Fruit fly (Drosophila melanogaster) whole organism, embryonic: ENCODE measurements around the gene CG42828.

Source experiments
- CG10462 ChIP-seq: fragments of 200-800 bp; sonication (Bioruptor generic); optimal IDR thresholded peaks from 2 replicates; lab custom pipeline; 2016; ENCODE audit warnings: missing biosample characterization, missing genetic modification characterization
- CG10565 ChIP-seq: fragments of 200-800 bp; sonication (Bioruptor generic); optimal IDR thresholded peaks from 3 replicates; lab custom pipeline; 2016; ENCODE audit warnings: missing biosample characterization, mild to moderate bottlenecking, missing genetic modification characterization
- CG12391 ChIP-seq: fragments of 200-800 bp; sonication (Bioruptor generic); optimal IDR thresholded peaks from 3 replicates; lab custom pipeline; 2018; ENCODE audit warnings: missing biosample characterization, mild to moderate bottlenecking, missing genetic modification characterization, moderate library complexity
- CG12769 ChIP-seq: fragments of 200-800 bp; sonication (Bioruptor generic); optimal IDR thresholded peaks from 2 replicates; lab custom pipeline; 2019; ENCODE audit warnings: missing biosample characterization, mild to moderate bottlenecking, missing genetic modification characterization, moderate library complexity
- CG12942 ChIP-seq: fragments of 200-800 bp; sonication (Bioruptor generic); optimal IDR thresholded peaks from 3 replicates; lab custom pipeline; 2016; ENCODE audit warnings: missing biosample characterization, missing genetic modification characterization
- CG14014 ChIP-seq: fragments of 200-800 bp; sonication (Bioruptor generic); IDR thresholded peaks from 2 replicates; pipeline ENCODE4 v1.3.6; 2022; ENCODE audit warnings: missing biosample characterization, missing genetic modification characterization
- CG14710 ChIP-seq: fragments of 200-800 bp; sonication (Bioruptor generic); optimal IDR thresholded peaks from 3 replicates; lab custom pipeline; 2019; ENCODE audit warnings: missing biosample characterization, mild to moderate bottlenecking, missing genetic modification characterization, moderate library complexity
- CG1603 ChIP-seq: fragments of 200-800 bp; sonication (Bioruptor generic); optimal IDR thresholded peaks from 2 replicates; lab custom pipeline; 2019; ENCODE audit warnings: missing biosample characterization, mild to moderate bottlenecking, missing genetic modification characterization, moderate library complexity
- CG30431 ChIP-seq: fragments of 200-800 bp; sonication (Bioruptor generic); optimal IDR thresholded peaks from 2 replicates; lab custom pipeline; 2017; ENCODE audit warnings: missing biosample characterization, missing genetic modification characterization
- CG33213 ChIP-seq: fragments of 200-800 bp; sonication (Bioruptor generic); optimal IDR thresholded peaks from 3 replicates; lab custom pipeline; 2016; ENCODE audit warnings: missing biosample characterization, missing genetic modification characterization
- CG33557 ChIP-seq: fragments of 200-800 bp; sonication (Bioruptor generic); optimal IDR thresholded peaks from 2 replicates; lab custom pipeline; 2019; ENCODE audit warnings: missing biosample characterization, mild to moderate bottlenecking, missing genetic modification characterization, moderate library complexity
- CG4730 ChIP-seq: fragments of 200-800 bp; sonication (Bioruptor generic); IDR thresholded peaks from 2 replicates; pipeline ENCODE4 v1.3.6; 2022; ENCODE audit warnings: missing biosample characterization, missing genetic modification characterization
- CG7745 ChIP-seq: fragments of 200-800 bp; sonication (Bioruptor generic); optimal IDR thresholded peaks from 2 replicates; lab custom pipeline; 2018; ENCODE audit warnings: missing biosample characterization, mild to moderate bottlenecking, missing genetic modification characterization, moderate library complexity
- Dfd ChIP-seq, 2 experiments: fragments of >200 bp; optimal IDR thresholded peaks; 2 replicates each; lab custom pipeline; 2017; ENCODE audit warnings: missing biosample characterization in 2 of 2, missing genetic modification characterization in 2 of 2
- Dll ChIP-seq: fragments of 200-800 bp; sonication (Bioruptor generic); IDR thresholded peaks from 4 replicates; pipeline ENCODE4 v1.3.6; 2022; ENCODE audit warnings: missing biosample characterization, missing genetic modification characterization; ENCODE audit not compliant: partially characterized antibody
- HmgD ChIP-seq: fragments of 200-800 bp; sonication (Bioruptor generic); optimal IDR thresholded peaks from 3 replicates; lab custom pipeline; 2016; ENCODE audit warnings: missing biosample characterization, missing genetic modification characterization
- Hmx ChIP-seq: fragments of 200-800 bp; sonication (Bioruptor generic); optimal IDR thresholded peaks from 2 replicates; lab custom pipeline; 2016; ENCODE audit warnings: missing biosample characterization, missing genetic modification characterization
- Hr78 ChIP-seq, 2 experiments: fragments of 200-800 bp in 1 of 2; fragments of >200 bp in 1 of 2; sonication (Bioruptor generic) in 1 of 2; optimal IDR thresholded peaks; 2 replicates each; lab custom pipeline; 2017 to 2019; ENCODE audit warnings: missing biosample characterization in 2 of 2, missing genetic modification characterization in 2 of 2, mild to moderate bottlenecking in 1 of 2, moderate library complexity in 1 of 2
- Lpt ChIP-seq: fragments of >200 bp; optimal IDR thresholded peaks from 2 replicates; lab custom pipeline; 2018; ENCODE audit warnings: missing biosample characterization, missing genetic modification characterization
- MBD-R2 ChIP-seq: fragments of 200-800 bp; sonication (Bioruptor generic); IDR thresholded peaks from 2 replicates; pipeline ENCODE4 v1.3.6; 2022; ENCODE audit warnings: missing biosample characterization, missing genetic modification characterization
- MESR4 ChIP-seq: fragments of 200-800 bp; sonication (Bioruptor generic); optimal IDR thresholded peaks from 2 replicates; lab custom pipeline; 2018; ENCODE audit warnings: missing biosample characterization, mild to moderate bottlenecking, missing genetic modification characterization, moderate library complexity
- NC2β ChIP-seq: fragments of 200-800 bp; sonication (Bioruptor generic); optimal IDR thresholded peaks from 2 replicates; lab custom pipeline; 2016; ENCODE audit warnings: missing biosample characterization, missing genetic modification characterization
- NK7.1 ChIP-seq: fragments of 200-800 bp; sonication (Bioruptor generic); optimal IDR thresholded peaks from 3 replicates; lab custom pipeline; 2016; ENCODE audit warnings: missing biosample characterization, missing genetic modification characterization
- Opbp ChIP-seq: fragments of 200-800 bp; sonication (Bioruptor generic); IDR thresholded peaks from 3 replicates; pipeline ENCODE4 v1.3.6; 2022; ENCODE audit warnings: missing biosample characterization, missing genetic modification characterization; ENCODE audit not compliant: partially characterized antibody
- Sox100B ChIP-seq: fragments of 200-800 bp; sonication (Bioruptor generic); optimal IDR thresholded peaks from 3 replicates; lab custom pipeline; 2018; ENCODE audit warnings: missing biosample characterization, mild to moderate bottlenecking, missing genetic modification characterization
- Sox102F ChIP-seq: fragments of 200-800 bp; sonication (Bioruptor generic); optimal IDR thresholded peaks from 2 replicates; lab custom pipeline; 2018; ENCODE audit warnings: missing biosample characterization, mild to moderate bottlenecking, missing genetic modification characterization, moderate library complexity
- Sry-δ ChIP-seq: fragments of 200-800 bp; sonication (Bioruptor generic); optimal IDR thresholded peaks from 2 replicates; lab custom pipeline; 2016; ENCODE audit warnings: missing biosample characterization, missing genetic modification characterization
- TFAM ChIP-seq: fragments of 200-800 bp; sonication (Bioruptor generic); optimal IDR thresholded peaks from 2 replicates; lab custom pipeline; 2017; ENCODE audit warnings: missing biosample characterization, missing genetic modification characterization, inconsistent platforms
- Vsx1 ChIP-seq: fragments of 200-800 bp; sonication (Bioruptor generic); optimal IDR thresholded peaks from 2 replicates; lab custom pipeline; 2017; ENCODE audit warnings: missing biosample characterization, mild to moderate bottlenecking, missing genetic modification characterization, missing genetic modification reagents
- bsh ChIP-seq, 2 experiments: fragments of 200-800 bp; sonication (Bioruptor generic); optimal IDR thresholded peaks; 2 replicates each; lab custom pipeline; 2017 to 2018; ENCODE audit warnings: mild to moderate bottlenecking in 2 of 2, missing biosample characterization in 2 of 2, missing genetic modification characterization in 2 of 2, moderate library complexity in 1 of 2
- cg ChIP-seq: fragments of 200-800 bp; sonication (Bioruptor generic); optimal IDR thresholded peaks from 3 replicates; lab custom pipeline; 2019; ENCODE audit warnings: missing biosample characterization, mild to moderate bottlenecking, missing genetic modification characterization, moderate library complexity
- chm ChIP-seq: fragments of 200-800 bp; sonication (Bioruptor generic); IDR thresholded peaks from 2 replicates; pipeline ENCODE4 v1.3.6; 2022; ENCODE audit warnings: missing biosample characterization, missing genetic modification characterization
- crol ChIP-seq: fragments of 200-800 bp; sonication (Bioruptor generic); IDR thresholded peaks from 2 replicates; pipeline ENCODE4 v1.3.6; 2022; ENCODE audit warnings: missing biosample characterization, missing genetic modification characterization
- cwo ChIP-seq: fragments of 200-800 bp; sonication (Bioruptor generic); optimal IDR thresholded peaks from 3 replicates; lab custom pipeline; 2017; ENCODE audit warnings: missing biosample characterization, missing genetic modification characterization, mild to moderate bottlenecking, moderate library complexity, missing genetic modification reagents
- dati ChIP-seq: fragments of 200-800 bp; sonication (Bioruptor generic); IDR thresholded peaks from 2 replicates; pipeline ENCODE4 v1.3.6; 2022; ENCODE audit warnings: missing biosample characterization, missing genetic modification characterization
- h ChIP-seq: fragments of >200 bp; optimal IDR thresholded peaks from 2 replicates; lab custom pipeline; 2017
- hkb ChIP-seq, 2 experiments: fragments of 200-800 bp in 1 of 2; fragments of >200 bp in 1 of 2; sonication (Bioruptor generic) in 1 of 2; IDR thresholded peaks in 1 of 2; optimal IDR thresholded peaks in 1 of 2; 2 replicates each; pipeline versions ENCODE4 v1.3.6 to Lab custom; 2017 to 2022; ENCODE audit warnings: missing biosample characterization in 1 of 2, missing genetic modification characterization in 1 of 2
- jing ChIP-seq: fragments of 200-800 bp; sonication (Bioruptor generic); optimal IDR thresholded peaks from 2 replicates; lab custom pipeline; 2018; ENCODE audit warnings: missing biosample characterization, mild to moderate bottlenecking, missing genetic modification characterization
- lbe ChIP-seq: fragments of 200-800 bp; sonication (Bioruptor generic); optimal IDR thresholded peaks from 2 replicates; lab custom pipeline; 2016; ENCODE audit warnings: missing biosample characterization, mild to moderate bottlenecking, missing genetic modification characterization
- mirr ChIP-seq: fragments of 200-800 bp; sonication (Bioruptor generic); optimal IDR thresholded peaks from 3 replicates; lab custom pipeline; 2018; ENCODE audit warnings: missing biosample characterization, mild to moderate bottlenecking, missing genetic modification characterization
- nom ChIP-seq: fragments of 200-800 bp; sonication (Bioruptor generic); optimal IDR thresholded peaks from 2 replicates; lab custom pipeline; 2017; ENCODE audit warnings: missing biosample characterization, missing genetic modification characterization, mild to moderate bottlenecking, moderate library complexity, missing genetic modification reagents
- odd ChIP-seq: fragments of 200-800 bp; sonication (Bioruptor generic); optimal IDR thresholded peaks from 2 replicates; lab custom pipeline; 2017; ENCODE audit warnings: missing biosample characterization, mild to moderate bottlenecking, missing genetic modification characterization
- onecut ChIP-seq: fragments of 200-800 bp; sonication (Bioruptor generic); IDR thresholded peaks from 2 replicates; pipeline ENCODE4 v1.3.6; 2022; ENCODE audit warnings: missing biosample characterization, missing genetic modification characterization
- otp ChIP-seq: fragments of 200-800 bp; sonication (Bioruptor generic); IDR thresholded peaks from 3 replicates; pipeline ENCODE4, ENCODE4 v1.3.6; 2022; ENCODE audit warnings: missing biosample characterization, missing genetic modification characterization
- psq ChIP-seq: fragments of 200-800 bp; sonication (Bioruptor generic); optimal IDR thresholded peaks from 2 replicates; lab custom pipeline; 2017; ENCODE audit warnings: missing biosample characterization, missing genetic modification characterization
- sd ChIP-seq: fragments of 200-800 bp; sonication (Bioruptor generic); optimal IDR thresholded peaks from 3 replicates; lab custom pipeline; 2018; ENCODE audit warnings: missing biosample characterization, mild to moderate bottlenecking, missing genetic modification characterization, moderate library complexity
- sqz ChIP-seq: fragments of 200-800 bp; sonication (Bioruptor generic); optimal IDR thresholded peaks from 3 replicates; lab custom pipeline; 2018; ENCODE audit warnings: missing biosample characterization, mild to moderate bottlenecking, missing genetic modification characterization
- yki ChIP-seq: fragments of >200 bp; optimal IDR thresholded peaks from 3 replicates; lab custom pipeline; 2018

Gene CG42828

DNA sequence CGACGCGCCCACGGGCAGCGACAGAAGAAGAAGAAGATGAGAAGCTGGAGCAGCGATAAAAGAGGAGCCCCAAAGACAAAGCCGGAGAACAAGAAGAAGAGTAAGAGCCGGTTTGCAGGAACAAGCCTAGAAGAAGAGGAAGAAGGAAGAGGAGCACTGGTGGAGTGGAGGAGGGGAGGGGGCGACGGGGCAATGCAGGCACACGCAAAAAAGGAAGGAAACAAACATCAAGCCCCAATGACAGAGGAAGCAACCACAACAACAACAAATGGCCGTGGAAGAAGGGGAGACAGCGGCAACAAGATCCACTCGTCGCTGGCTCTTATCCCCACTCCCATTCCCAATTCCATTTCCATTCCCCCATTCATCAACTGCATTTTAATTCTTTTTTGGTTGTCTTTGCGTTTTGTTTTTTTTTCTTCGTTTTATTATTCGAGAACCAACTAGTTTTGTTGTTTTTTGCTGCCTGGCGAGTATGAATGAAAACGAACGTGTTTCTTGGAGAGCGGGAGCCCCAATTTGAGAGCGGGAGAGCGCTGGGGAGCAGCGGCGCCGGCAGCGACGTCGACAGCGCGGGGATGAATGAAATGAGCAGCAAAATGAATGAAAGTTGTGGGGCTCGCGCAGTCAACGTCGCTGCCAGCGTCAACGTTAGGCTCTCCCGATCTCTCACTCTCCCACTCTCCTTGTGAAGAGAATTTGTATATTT lies 39.3 kb upstream of the CG42828 start (continued):
- peak; percentile 22 for TF ChIP-seq CG7745 (tag; lab: Kevin White, UChicago)
- TF ChIP-seq Hr78 (GFP tag; optimal IDR thresholded peaks at IDR 0.05; lab: Kevin White, UChicago) = no peak
- no peak for TF ChIP-seq CG12942
- peak; percentile 64 for TF ChIP-seq yki (lab: Kevin White, UChicago)
- TF ChIP-seq Vsx1 (GFP tag; lab: Kevin White, UChicago) = no peak
- peak in 1 of 2 experiments; percentile 99 for TF ChIP-seq bsh (GFP tag; optimal IDR thresholded peaks at IDR 0.05; lab: Kevin White, UChicago)
- TF ChIP-seq nom (GFP tag; lab: Kevin White, UChicago) = peak; percentile 99
- peak; percentile 51 for TF ChIP-seq lbe (GFP tag; lab: Kevin White, UChicago)
- TF ChIP-seq sqz (GFP tag; lab: Kevin White, UChicago) = peak; percentile 82
- TF ChIP-seq otp (GFP tag; lab: Robert Waterston, UW) = no peak
- TF ChIP-seq jing = no peak
- TF ChIP-seq sd = no peak
- TF ChIP-seq cg (GFP tag; lab: Kevin White, UChicago) = peak; percentile 46
- TF ChIP-seq CG12769 (tag; lab: Kevin White, UChicago) = peak; percentile 57

DNA sequence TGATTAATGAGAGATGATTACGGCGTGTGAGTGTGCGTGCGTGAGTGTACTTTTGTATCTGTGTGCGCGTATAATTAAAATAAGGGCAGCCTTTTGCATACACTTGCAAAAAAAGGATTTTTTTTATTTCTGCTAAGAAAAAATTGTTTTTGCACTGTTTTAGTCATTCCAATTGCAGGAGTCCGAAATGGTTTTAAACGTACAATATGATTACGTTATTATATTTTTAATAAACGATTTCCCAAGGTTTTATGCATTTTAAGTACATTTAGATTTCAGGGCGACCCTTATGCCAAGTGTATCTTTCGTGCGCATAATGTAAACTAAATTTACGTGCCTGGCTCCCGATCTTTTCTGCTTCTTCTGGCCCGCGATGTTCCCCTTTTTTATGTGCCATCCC lies 38.6 kb upstream of the CG42828 start:
- TF ChIP-seq NK7.1 (GFP tag; lab: Kevin White, UChicago) = no peak
- no peak for TF ChIP-seq Dfd (GFP tag; optimal IDR thresholded peaks at IDR 0.05; lab: Kevin White, UChicago)
- TF ChIP-seq Hmx (GFP tag; lab: Kevin White, UChicago) = no peak
- no peak for TF ChIP-seq CG14710 (tag; lab: Kevin White, UChicago)
- no peak for TF ChIP-seq HmgD (GFP tag; lab: Kevin White, UChicago)
- no peak for TF ChIP-seq Opbp (GFP tag; lab: Robert Waterston, UW)
- TF ChIP-seq chm (GFP tag; lab: Robert Waterston, UW) = no peak
- TF ChIP-seq Lpt (GFP tag; lab: Kevin White, UChicago) = no peak
- TF ChIP-seq CG4730 = peak; percentile 35; the same call in 1 of the 2 replicates
- TF ChIP-seq CG10462 (GFP tag; lab: Kevin White, UChicago) = no peak
- TF ChIP-seq CG33557 (GFP tag; lab: Kevin White, UChicago) = no peak
- no peak for TF ChIP-seq hkb (optimal IDR thresholded peaks at IDR 0.05; lab: Kevin White, UChicago)
- no peak; the same call in 1 of the 2 replicates for TF ChIP-seq hkb (GFP tag; IDR thresholded peaks at IDR 0.05; lab: Robert Waterston, UW)
- TF ChIP-seq Dll (GFP tag; lab: Robert Waterston, UW) = no peak
- no peak for TF ChIP-seq NC2β
- no peak for TF ChIP-seq MESR4 (GFP tag; lab: Kevin White, UChicago)
- TF ChIP-seq CG14014 (GFP tag; lab: Robert Waterston, UW) = peak; percentile 47
- TF ChIP-seq CG1603 (tag; lab: Kevin White, UChicago) = no peak
- peak; percentile 37 for TF ChIP-seq Sox102F (GFP tag; lab: Kevin White, UChicago)
- TF ChIP-seq CG33213 (GFP tag; lab: Kevin White, UChicago) = no peak
- TF ChIP-seq nom (GFP tag; lab: Kevin White, UChicago) = no peak
- TF ChIP-seq crol (GFP tag; lab: Robert Waterston, UW) = no peak
- no peak for TF ChIP-seq onecut (GFP tag; lab: Robert Waterston, UW)
- TF ChIP-seq CG12391 = no peak
- no peak for TF ChIP-seq psq
- peak; percentile 45; the same call in 1 of the 2 replicates for TF ChIP-seq MBD-R2 (GFP tag; lab: Robert Waterston, UW)
- TF ChIP-seq odd = no peak
- TF ChIP-seq mirr (GFP tag; lab: Kevin White, UChicago) = no peak
- TF ChIP-seq CG30431 (GFP tag; lab: Kevin White, UChicago) = no peak
- TF ChIP-seq h = no peak
- TF ChIP-seq TFAM = no peak
- no peak for TF ChIP-seq CG10565 (GFP tag; lab: Kevin White, UChicago)
- no peak for TF ChIP-seq Sry-δ (GFP tag; lab: Kevin White, UChicago)
- peak; percentile 31 for TF ChIP-seq cwo (GFP tag; lab: Kevin White, UChicago)
- peak; percentile 4 for TF ChIP-seq Sox100B
- no peak for TF ChIP-seq jing
- no peak for TF ChIP-seq dati (GFP tag; lab: Robert Waterston, UW)
